Worm (Caenorhabditis elegans) whole organism, L2 larva: ENCODE results near the gene lars-1.

Source experiments
- ama-1 ChIP-seq: fragments of 150-350 bp; optimal IDR thresholded peaks from 2 replicates; lab custom pipeline; 2018; ENCODE audit warnings: inconsistent platforms
- egl-27 ChIP-seq: sonication (generic microtip); optimal IDR thresholded peaks from 3 replicates; lab custom pipeline; 2017; ENCODE audit warnings: missing biosample characterization, missing genetic modification reagents, missing genetic modification characterization
- elt-3 ChIP-seq: sonication (generic microtip); optimal IDR thresholded peaks from 2 replicates; lab custom pipeline; 2017; ENCODE audit warnings: missing biosample characterization, missing genetic modification characterization
- nhr-11 ChIP-seq: fragments of 150-350 bp; optimal IDR thresholded peaks from 2 replicates; lab custom pipeline; 2014; ENCODE audit warnings: missing biosample characterization, missing genetic modification characterization
- nhr-237 ChIP-seq: fragments of 150-350 bp; optimal IDR thresholded peaks from 2 replicates; lab custom pipeline; 2014; ENCODE audit warnings: missing biosample characterization, missing genetic modification characterization
- unc-62 ChIP-seq: fragments of 150-350 bp; optimal IDR thresholded peaks from 2 replicates; lab custom pipeline; 2014; ENCODE audit warnings: missing biosample characterization, missing genetic modification reagents, missing genetic modification characterization

DNA sequence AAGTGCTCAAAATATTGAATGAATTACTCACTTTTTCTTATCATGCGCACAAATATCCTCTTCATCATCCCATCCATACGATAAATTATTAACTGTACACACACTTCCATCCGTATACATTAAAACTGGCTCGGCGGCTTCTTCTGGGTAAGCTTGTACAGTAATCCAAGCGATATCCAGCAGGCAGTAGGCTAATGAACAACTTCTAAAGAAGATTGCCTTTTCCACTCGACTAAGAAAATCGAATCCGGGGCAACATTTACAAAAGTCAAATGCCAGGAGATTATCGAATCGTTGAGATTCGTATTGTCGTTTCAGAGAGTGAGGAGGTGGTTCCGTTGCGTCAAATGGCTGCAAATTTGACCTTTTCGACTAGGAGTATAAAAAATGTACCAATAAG, 44.8 kb upstream of the lars-1 start:
- TF ChIP-seq unc-62 (GFP tag; lab: Kevin White, UChicago), result no peak
- no peak for TF ChIP-seq nhr-11 (tag; lab: Kevin White, UChicago)
- TF ChIP-seq ama-1 (lab: Kevin White, UChicago), result no peak
- TF ChIP-seq nhr-237 (tag; lab: Kevin White, UChicago), result no peak
- no peak for TF ChIP-seq egl-27 (tag; lab: Kevin White, UChicago)
- no peak for TF ChIP-seq elt-3 (tag; lab: Kevin White, UChicago)
